Worm (Caenorhabditis elegans): Measurements from ENCODE around the gene lgc-56.

Gene lgc-56

ce11 chrII:5177902-5178301 lies 47.7 kb downstream of the lgc-56 start, which contains the start of gene C27D6.12:
Gene C27D6.12, minus strand, starts transcription at chrII:5178002.
- TF ChIP-seq nhr-179 (tag; optimal IDR thresholded peaks at IDR 0.05) (no peak), rcor-1 (GFP tag; IDR thresholded peaks at IDR 0.05) (no peak), F49E8.2 (tag; optimal IDR thresholded peaks at IDR 0.05; ENCODE audit: insufficient read depth) (no peak), K11D2.4 (GFP tag; IDR thresholded peaks at IDR 0.05) (no peak), attf-6 (GFP tag; IDR thresholded peaks at IDR 0.05) (no peak), attf-3 (GFP tag; conservative IDR thresholded peaks at IDR 0.05) (no peak), ets-4 (GFP tag; optimal IDR thresholded peaks at IDR 0.05) (no peak), T07F8.4 (tag; optimal IDR thresholded peaks at IDR 0.05) (no peak), dpl-1 (GFP tag; optimal IDR thresholded peaks at IDR 0.05) (no peak), rpc-1 (optimal IDR thresholded peaks at IDR 0.05) (no peak), rpc-1 (tag; optimal IDR thresholded peaks at IDR 0.05) (no peak), K12H6.12 (tag; optimal IDR thresholded peaks at IDR 0.05) (no peak)

- TF ChIP-seq cebp-1 (GFP tag; IDR thresholded peaks at IDR 0.05) (no peak), cebp-1 (tag; optimal IDR thresholded peaks at IDR 0.05) (peak; percentile 18), ekl-4 (GFP tag; IDR thresholded peaks at IDR 0.05) (peak; percentile 38; the same call in 1 of the 2 replicates), C17E4.6 (GFP tag; IDR thresholded peaks at IDR 0.05) (0 out of 2 replicates have a peak, but pooled peaks have one; percentile 31), repo-1 (tag; optimal IDR thresholded peaks at IDR 0.05) (peak; percentile 80), ceh-100 (GFP tag; IDR thresholded peaks at IDR 0.05) (0 out of 2 replicates have a peak, but pooled peaks have one; percentile 18), nhr-179 (tag; optimal IDR thresholded peaks at IDR 0.05) (no peak), let-607 (tag; optimal IDR thresholded peaks at IDR 0.05) (peak in 1 of 2 experiments; percentile 7), rcor-1 (GFP tag; IDR thresholded peaks at IDR 0.05) (no peak), B0336.3 (GFP tag; IDR thresholded peaks at IDR 0.05) (peak; percentile 44; the same call in 1 of the 2 replicates), Y56A3A.18 (GFP tag; IDR thresholded peaks at IDR 0.05) (peak; percentile 79; the same call in 1 of the 2 replicates), F33H1.4 (GFP tag; IDR thresholded peaks at IDR 0.05) (no peak), pbrm-1 (GFP tag; IDR thresholded peaks at IDR 0.05) (0 out of 2 replicates have a peak, but pooled peaks have one; percentile 20)
Measured at ce11 chrII:5178609-5179008, 48.4 kb downstream of the lgc-56 start.

- TF ChIP-seq F55B11.4 (tag; optimal IDR thresholded peaks at IDR 0.05; ENCODE audit: borderline replicate concordance, insufficient read depth), result no peak
- TF ChIP-seq athp-1 (tag; optimal IDR thresholded peaks at IDR 0.05), result no peak
- TF ChIP-seq ekl-4 (GFP tag; IDR thresholded peaks at IDR 0.05), result 0 out of 2 replicates have a peak, but pooled peaks have one; percentile 13
Measured at ce11 chrII:5180272-5180671, 50.1 kb downstream of the lgc-56 start.

- TF ChIP-seq ama-1 (optimal IDR thresholded peaks at IDR 0.05), result no peak
- no peak for TF ChIP-seq ama-1 (GFP tag; optimal IDR thresholded peaks at IDR 0.05)
- TF ChIP-seq attf-5 (GFP tag; optimal IDR thresholded peaks at IDR 0.05), result peak; percentile 75
- TF ChIP-seq zim-3 (tag; optimal IDR thresholded peaks at IDR 0.05), result no peak
- TF ChIP-seq hrde-1 (tag; optimal IDR thresholded peaks at IDR 0.05; ENCODE audit: borderline replicate concordance), result no peak
- TF ChIP-seq F33H1.4 (GFP tag; IDR thresholded peaks at IDR 0.05), result no peak
- no peak for TF ChIP-seq hmg-20 (GFP tag; IDR thresholded peaks at IDR 0.05)
- peak; percentile 70 for TF ChIP-seq chd-7 (tag; optimal IDR thresholded peaks at IDR 0.05)
- TF ChIP-seq T26A5.8 (tag; optimal IDR thresholded peaks at IDR 0.05), result no peak
- TF ChIP-seq unc-130 (GFP tag; optimal IDR thresholded peaks at IDR 0.05), result no peak
- peak; percentile 25 for TF ChIP-seq tbp1 (GFP tag; optimal IDR thresholded peaks at IDR 0.05)
- TF ChIP-seq ekl-4 (GFP tag; IDR thresholded peaks at IDR 0.05), result no peak
- TF ChIP-seq lin-40 (tag; optimal IDR thresholded peaks at IDR 0.05), result peak; percentile 58
- peak; percentile 31; the same call in 1 of the 2 replicates for TF ChIP-seq K11D2.4 (GFP tag; IDR thresholded peaks at IDR 0.05)
- TF ChIP-seq unc-62 (GFP tag; optimal IDR thresholded peaks at IDR 0.05), result peak; percentile 31
- TF ChIP-seq dox-1 (GFP tag; IDR thresholded peaks at IDR 0.05), result no peak
- 0 out of 2 replicates have a peak, but pooled peaks have one; percentile 36 for TF ChIP-seq Y53G8AR.9 (GFP tag; conservative IDR thresholded peaks at IDR 0.05)
- TF ChIP-seq ztf-3 (GFP tag; optimal IDR thresholded peaks at IDR 0.05), result peak; percentile 42
- TF ChIP-seq ceh-58 (GFP tag; IDR thresholded peaks at IDR 0.05), result no peak
- peak; percentile 47 for TF ChIP-seq ZK185.1 (tag; optimal IDR thresholded peaks at IDR 0.05; ENCODE audit: poor library complexity, severe bottlenecking)
- peak; percentile 26 for TF ChIP-seq ztf-18 (tag; optimal IDR thresholded peaks at IDR 0.05)
- no peak for TF ChIP-seq F22D6.2 (tag; optimal IDR thresholded peaks at IDR 0.05)
- TF ChIP-seq bed-1 (GFP tag; IDR thresholded peaks at IDR 0.05), result no peak
Measured at ce11 chrII:5181497-5181896, 51.3 kb downstream of the lgc-56 start.

All from whole organism, young adult.